Worm (Caenorhabditis elegans) whole organism, late embryonic: Measurements from ENCODE around the gene unc-49.

Source experiments
- F13H6.1 ChIP-seq: sonication (generic microtip); optimal IDR thresholded peaks from 2 replicates; lab custom pipeline; 2016; ENCODE audit warnings: missing genetic modification characterization, missing compliant biosample characterization
- ceh-34 ChIP-seq: sonication (generic microtip); optimal IDR thresholded peaks from 2 replicates; lab custom pipeline; 2016; ENCODE audit warnings: mild to moderate bottlenecking, missing genetic modification characterization, missing compliant biosample characterization
- fkh-10 ChIP-seq: fragments of 150-350 bp; optimal IDR thresholded peaks from 2 replicates; lab custom pipeline; 2014; ENCODE audit warnings: missing biosample characterization, missing genetic modification reagents, missing genetic modification characterization
- gmeb-2 ChIP-seq: sonication (generic microtip); optimal IDR thresholded peaks from 2 replicates; lab custom pipeline; 2016; ENCODE audit warnings: missing genetic modification characterization, inconsistent platforms, missing compliant biosample characterization
- lim-6 ChIP-seq: sonication (generic microtip); optimal IDR thresholded peaks from 2 replicates; lab custom pipeline; 2016; ENCODE audit warnings: missing genetic modification characterization, missing compliant biosample characterization
- odd-2 ChIP-seq: sonication (generic microtip); optimal IDR thresholded peaks from 2 replicates; lab custom pipeline; 2017; ENCODE audit warnings: antibody characterized with exemption, mild to moderate bottlenecking, missing genetic modification characterization, missing compliant biosample characterization
- pqm-1 ChIP-seq: sonication (generic microtip); optimal IDR thresholded peaks from 2 replicates; lab custom pipeline; 2016; ENCODE audit warnings: missing genetic modification characterization, missing compliant biosample characterization
- rnt-1 ChIP-seq: sonication (generic microtip); optimal IDR thresholded peaks from 2 replicates; lab custom pipeline; 2016; ENCODE audit warnings: missing genetic modification characterization, missing compliant biosample characterization

ce11 chrIII:10525927-10526326 is 5.4 kb downstream of the unc-49 start:
- no peak for TF ChIP-seq F13H6.1 (tag; lab: Kevin White, UChicago)
- TF ChIP-seq odd-2 (tag; lab: Kevin White, UChicago), result no peak
- no peak for TF ChIP-seq ceh-34 (tag; lab: Kevin White, UChicago)
- TF ChIP-seq rnt-1, result peak; percentile 41
- no peak for TF ChIP-seq pqm-1 (tag; lab: Kevin White, UChicago)
- no peak for TF ChIP-seq gmeb-2
- TF ChIP-seq lim-6 (tag; lab: Kevin White, UChicago), result no peak
- TF ChIP-seq fkh-10 (GFP tag; lab: Kevin White, UChicago), result no peak
